Fruit fly (Drosophila melanogaster) whole organism, embryonic: ENCODE measurements around the gene eIF4A.
A peak's percentile ranks its signal among the peaks of the same experiment; 100 is the strongest.

ENCODE experiments used
- BEAF-32 ChIP-seq: fragments of 200-800 bp; sonication (Bioruptor generic); optimal IDR thresholded peaks from 3 replicates; lab custom pipeline; 2017; ENCODE audit warnings: missing biosample characterization, missing genetic modification characterization, mild to moderate bottlenecking, moderate library complexity, missing genetic modification reagents
- CG10979 ChIP-seq: fragments of 200-800 bp; sonication (Bioruptor generic); optimal IDR thresholded peaks from 2 replicates; lab custom pipeline; 2018; ENCODE audit warnings: missing biosample characterization, mild to moderate bottlenecking, missing genetic modification characterization, moderate library complexity
- CG12299 ChIP-seq: fragments of 200-800 bp; sonication (Bioruptor generic); optimal IDR thresholded peaks from 2 replicates; lab custom pipeline; 2018; ENCODE audit warnings: missing biosample characterization, mild to moderate bottlenecking, missing genetic modification characterization
- CG12659 ChIP-seq: fragments of 200-800 bp; sonication (Bioruptor generic); optimal IDR thresholded peaks from 3 replicates; lab custom pipeline; 2017; ENCODE audit warnings: mild to moderate bottlenecking, missing biosample characterization, missing genetic modification reagents, missing genetic modification characterization
- CG13287 ChIP-seq: fragments of 200-800 bp; sonication (Bioruptor generic); IDR thresholded peaks from 2 replicates; pipeline ENCODE4 v1.3.6; 2022; ENCODE audit warnings: missing biosample characterization, missing genetic modification characterization; ENCODE audit not compliant: partially characterized antibody
- CG16813 ChIP-seq: fragments of 200-800 bp; sonication (Bioruptor generic); IDR thresholded peaks from 3 replicates; pipeline ENCODE4 v1.3.6; 2022; ENCODE audit warnings: missing biosample characterization, missing genetic modification characterization; ENCODE audit not compliant: partially characterized antibody
- CG17186 ChIP-seq: fragments of 200-800 bp; sonication (Bioruptor generic); optimal IDR thresholded peaks from 3 replicates; lab custom pipeline; 2017; ENCODE audit warnings: missing biosample characterization, missing genetic modification reagents, missing genetic modification characterization
- CG17385 ChIP-seq: fragments of 200-800 bp; sonication (Bioruptor generic); optimal IDR thresholded peaks from 3 replicates; lab custom pipeline; 2018; ENCODE audit warnings: missing biosample characterization, mild to moderate bottlenecking, missing genetic modification characterization
- CG30020 ChIP-seq: fragments of 200-800 bp; optimal IDR thresholded peaks from 2 replicates; lab custom pipeline; 2019; ENCODE audit warnings: missing biosample characterization, mild to moderate bottlenecking, missing genetic modification characterization, moderate library complexity
- CG34376 ChIP-seq: fragments of 200-800 bp; sonication (Bioruptor generic); optimal IDR thresholded peaks from 2 replicates; lab custom pipeline; 2018; ENCODE audit warnings: missing biosample characterization, mild to moderate bottlenecking, missing genetic modification characterization
- CG43689 ChIP-seq: fragments of 200-800 bp; sonication (Bioruptor generic); IDR thresholded peaks from 2 replicates; pipeline ENCODE4 v1.3.6; 2022; ENCODE audit warnings: missing biosample characterization, missing genetic modification characterization
- CG4404 ChIP-seq: fragments of 200-800 bp; sonication (Bioruptor generic); IDR thresholded peaks from 2 replicates; pipeline ENCODE4 v1.3.6; 2022; ENCODE audit warnings: missing biosample characterization, missing genetic modification characterization
- CG5245 ChIP-seq: fragments of 200-800 bp; sonication (Bioruptor generic); optimal IDR thresholded peaks from 3 replicates; lab custom pipeline; 2016; ENCODE audit warnings: missing biosample characterization, missing genetic modification characterization
- CG6254 ChIP-seq: fragments of 200-800 bp; sonication (Bioruptor generic); optimal IDR thresholded peaks from 3 replicates; lab custom pipeline; 2017; ENCODE audit warnings: mild to moderate bottlenecking, missing biosample characterization, missing genetic modification reagents, missing genetic modification characterization
- Dbx ChIP-seq: fragments of 200-800 bp; sonication (Bioruptor generic); IDR thresholded peaks from 3 replicates; pipeline ENCODE4 v1.3.6; 2022; ENCODE audit warnings: missing biosample characterization, missing genetic modification characterization
- Doc3 ChIP-seq: fragments of 200-800 bp; sonication (Bioruptor generic); IDR thresholded peaks from 3 replicates; pipeline ENCODE4 v1.3.6; 2022; ENCODE audit warnings: missing biosample characterization, missing genetic modification characterization; ENCODE audit not compliant: partially characterized antibody
- E2f2 ChIP-seq: fragments of 200-800 bp; sonication (Bioruptor generic); IDR thresholded peaks from 2 replicates; pipeline ENCODE4 v1.3.6; 2022; ENCODE audit warnings: missing biosample characterization, missing genetic modification characterization
- Eip74EF ChIP-seq, 2 experiments: fragments of 200-800 bp in 1 of 2; fragments of >200 bp in 1 of 2; sonication (Bioruptor generic) in 1 of 2; optimal IDR thresholded peaks; 2 replicates each; lab custom pipeline; 2017 to 2019; ENCODE audit warnings: missing biosample characterization in 2 of 2, missing genetic modification characterization in 2 of 2, mild to moderate bottlenecking in 1 of 2, moderate library complexity in 1 of 2
- Hr39 ChIP-seq: fragments of >200 bp; optimal IDR thresholded peaks from 2 replicates; lab custom pipeline; 2017
- Kr ChIP-seq: fragments of 200-800 bp; sonication (Bioruptor generic); optimal IDR thresholded peaks from 2 replicates; lab custom pipeline; 2017; ENCODE audit warnings: missing biosample characterization, mild to moderate bottlenecking, missing genetic modification characterization
- Lim3 ChIP-seq: fragments of 200-800 bp; sonication (Bioruptor generic); IDR thresholded peaks from 2 replicates; pipeline ENCODE4 v1.3.6; 2022; ENCODE audit warnings: missing biosample characterization, missing genetic modification characterization
- Nf-YC ChIP-seq: fragments of 200-800 bp; optimal IDR thresholded peaks from 3 replicates; lab custom pipeline; 2019; ENCODE audit warnings: missing biosample characterization, mild to moderate bottlenecking, missing genetic modification characterization, moderate library complexity
- Opbp ChIP-seq: fragments of 200-800 bp; sonication (Bioruptor generic); IDR thresholded peaks from 3 replicates; pipeline ENCODE4 v1.3.6; 2022; ENCODE audit warnings: missing biosample characterization, missing genetic modification characterization; ENCODE audit not compliant: partially characterized antibody
- Ravus ChIP-seq: fragments of 200-800 bp; sonication (Bioruptor generic); IDR thresholded peaks from 2 replicates; pipeline ENCODE4 v1.3.6; 2022; ENCODE audit warnings: missing biosample characterization, missing genetic modification characterization
- Rfx ChIP-seq: fragments of 200-800 bp; sonication (Bioruptor generic); IDR thresholded peaks from 2 replicates; pipeline ENCODE4 v1.3.6; 2022; ENCODE audit warnings: missing biosample characterization, missing genetic modification characterization
- Scr ChIP-seq: fragments of 200-800 bp; sonication (Bioruptor generic); IDR thresholded peaks from 2 replicates; pipeline ENCODE4 v1.3.6; 2022; ENCODE audit warnings: missing biosample characterization, missing genetic modification characterization; ENCODE audit not compliant: partially characterized antibody
- Sox100B ChIP-seq: fragments of 200-800 bp; sonication (Bioruptor generic); optimal IDR thresholded peaks from 3 replicates; lab custom pipeline; 2018; ENCODE audit warnings: missing biosample characterization, mild to moderate bottlenecking, missing genetic modification characterization
- Ssrp ChIP-seq: fragments of 200-800 bp; sonication (Bioruptor generic); optimal IDR thresholded peaks from 2 replicates; lab custom pipeline; 2018; ENCODE audit warnings: missing biosample characterization, mild to moderate bottlenecking, missing genetic modification characterization, moderate library complexity
- Stat92E ChIP-seq, 3 experiments: fragments of >200 bp in 2 of 3; fragments of 200-800 bp in 1 of 3; sonication (Bioruptor generic) in 1 of 3; optimal IDR thresholded peaks; 2 replicates each; lab custom pipeline; 2017 to 2019; ENCODE audit warnings: missing biosample characterization in 3 of 3, missing genetic modification characterization in 3 of 3, mild to moderate bottlenecking in 1 of 3, moderate library complexity in 1 of 3
- TFAM ChIP-seq: fragments of 200-800 bp; sonication (Bioruptor generic); optimal IDR thresholded peaks from 2 replicates; lab custom pipeline; 2017; ENCODE audit warnings: missing biosample characterization, missing genetic modification characterization, inconsistent platforms
- amos ChIP-seq: fragments of 200-800 bp; sonication (Bioruptor generic); IDR thresholded peaks from 2 replicates; pipeline ENCODE4 v1.3.6; 2022; ENCODE audit warnings: missing biosample characterization, missing genetic modification characterization; ENCODE audit not compliant: partially characterized antibody
- bbx ChIP-seq: fragments of 200-800 bp; sonication (Bioruptor generic); IDR thresholded peaks from 2 replicates; pipeline ENCODE4 v1.3.6; 2022; ENCODE audit warnings: missing biosample characterization, missing genetic modification characterization; ENCODE audit not compliant: partially characterized antibody
- bigmax ChIP-seq: fragments of 200-800 bp; sonication (Bioruptor generic); optimal IDR thresholded peaks from 2 replicates; lab custom pipeline; 2018; ENCODE audit warnings: missing biosample characterization, mild to moderate bottlenecking, missing genetic modification characterization
- ems ChIP-seq: fragments of 200-800 bp; sonication (Bioruptor generic); optimal IDR thresholded peaks from 3 replicates; lab custom pipeline; 2016; ENCODE audit warnings: missing biosample characterization, missing genetic modification characterization
- gro ChIP-seq: fragments of 200-800 bp; sonication (Bioruptor generic); optimal IDR thresholded peaks from 2 replicates; lab custom pipeline; 2016; ENCODE audit warnings: missing biosample characterization, missing genetic modification characterization
- gsb ChIP-seq: fragments of 200-800 bp; sonication (Bioruptor generic); IDR thresholded peaks from 2 replicates; pipeline ENCODE4 v1.3.6; 2022; ENCODE audit warnings: missing biosample characterization, missing genetic modification characterization
- gt ChIP-seq: fragments of 200-800 bp; sonication (Bioruptor generic); IDR thresholded peaks from 2 replicates; pipeline ENCODE4 v1.3.6; 2022; ENCODE audit warnings: missing biosample characterization, missing genetic modification characterization
- kah ChIP-seq: fragments of 200-800 bp; sonication (Bioruptor generic); optimal IDR thresholded peaks from 2 replicates; lab custom pipeline; 2018; ENCODE audit warnings: missing biosample characterization, mild to moderate bottlenecking, missing genetic modification characterization
- lilli ChIP-seq: fragments of 200-800 bp; sonication (Bioruptor generic); optimal IDR thresholded peaks from 3 replicates; lab custom pipeline; 2016; ENCODE audit warnings: missing biosample characterization, missing genetic modification characterization
- lov ChIP-seq, 2 experiments: fragments of 200-800 bp in 1 of 2; fragments of >200 bp in 1 of 2; sonication (Bioruptor generic) in 1 of 2; IDR thresholded peaks in 1 of 2; optimal IDR thresholded peaks in 1 of 2; 2 replicates in 1 of 2; 3 replicates in 1 of 2; pipeline versions ENCODE4 v1.3.6 to Lab custom; 2017 to 2022; ENCODE audit warnings: missing biosample characterization in 1 of 2, missing genetic modification characterization in 1 of 2
- pb ChIP-seq: fragments of 200-800 bp; sonication (Bioruptor generic); optimal IDR thresholded peaks from 3 replicates; lab custom pipeline; 2016; ENCODE audit warnings: missing biosample characterization, missing genetic modification characterization
- peb ChIP-seq: fragments of 200-800 bp; sonication (Bioruptor generic); IDR thresholded peaks from 2 replicates; pipeline ENCODE4 v1.3.6; 2022; ENCODE audit warnings: missing biosample characterization, missing genetic modification characterization
- ranshi ChIP-seq: fragments of 200-800 bp; sonication (Bioruptor generic); IDR thresholded peaks from 2 replicates; pipeline ENCODE4 v1.3.6; 2022; ENCODE audit warnings: missing biosample characterization, missing genetic modification characterization
- slbo ChIP-seq: fragments of 200-800 bp; sonication (Bioruptor generic); IDR thresholded peaks from 2 replicates; pipeline ENCODE4 v1.3.6; 2022; ENCODE audit warnings: missing biosample characterization, missing genetic modification characterization
- slou ChIP-seq: fragments of 200-800 bp; sonication (Bioruptor generic); optimal IDR thresholded peaks from 3 replicates; lab custom pipeline; 2016; ENCODE audit warnings: missing biosample characterization, missing genetic modification characterization
- twi ChIP-seq: fragments of 200-800 bp; optimal IDR thresholded peaks from 2 replicates; lab custom pipeline; 2019; ENCODE audit warnings: missing biosample characterization, mild to moderate bottlenecking, missing genetic modification characterization, moderate library complexity

The eIF4A gene

dm6 chr2L:5943229-5944078 is 38.1 kb upstream of the eIF4A start, which contains the start of the genes Sfp26Ad and Gpdh1 (continued):
- TF ChIP-seq BEAF-32 (peak; percentile 66), gt (0 out of 2 replicates have a peak, but pooled peaks have one; percentile 28), slbo (GFP tag; lab: Robert Waterston, UW) (peak; percentile 90), Hr39 (lab: Kevin White, UChicago) (no peak), Nf-YC (tag; lab: Kevin White, UChicago) (peak; percentile 71), CG10979 (tag; lab: Kevin White, UChicago) (peak; percentile 56), CG17186 (peak; percentile 77), E2f2 (GFP tag; lab: Robert Waterston, UW) (peak; percentile 100), gsb (GFP tag; lab: Robert Waterston, UW) (peak; percentile 50), ems (GFP tag; lab: Kevin White, UChicago) (peak; percentile 87), CG5245 (GFP tag; lab: Kevin White, UChicago) (peak; percentile 75), TFAM (GFP tag; lab: Kevin White, UChicago) (peak; percentile 22), Eip74EF (GFP tag; optimal IDR thresholded peaks at IDR 0.05; lab: Kevin White, UChicago) (peak in 1 of 2 experiments; percentile 38), lov (optimal IDR thresholded peaks at IDR 0.05; lab: Kevin White, UChicago) (no peak), lov (GFP tag; IDR thresholded peaks at IDR 0.05; lab: Robert Waterston, UW) (peak; percentile 43; the same call in 1 of the 3 replicates), CG12659 (GFP tag; lab: Kevin White, UChicago) (peak; percentile 84), CG6254 (GFP tag; lab: Kevin White, UChicago) (peak; percentile 2), Lim3 (no peak), CG16813 (GFP tag; lab: Robert Waterston, UW) (0 out of 3 replicates have a peak, but pooled peaks have one; percentile 36), twi (tag; lab: Kevin White, UChicago) (peak; percentile 26), bigmax (GFP tag; lab: Kevin White, UChicago) (peak; percentile 23), ranshi (peak; percentile 40; the same call in 1 of the 2 replicates), CG12299 (tag; lab: Kevin White, UChicago) (peak; percentile 64), Scr (peak; percentile 63), Ravus (GFP tag; lab: Robert Waterston, UW) (no peak), slou (GFP tag; lab: Kevin White, UChicago) (peak; percentile 74), kah (GFP tag; lab: Kevin White, UChicago) (peak; percentile 1), gro (GFP tag; lab: Kevin White, UChicago) (peak; percentile 70), amos (peak; percentile 36), CG43689 (GFP tag; lab: Robert Waterston, UW) (no peak), Rfx (GFP tag; lab: Robert Waterston, UW) (peak; percentile 84), Sox100B (peak; percentile 34), Doc3 (no peak; the same call in 2 of the 3 replicates), peb (GFP tag; lab: Robert Waterston, UW) (0 out of 2 replicates have a peak, but pooled peaks have one; percentile 11), Ssrp (tag; lab: Kevin White, UChicago) (peak; percentile 14), pb (GFP tag; lab: Kevin White, UChicago) (peak; percentile 55), bbx (no peak; the same call in 1 of the 2 replicates), CG13287 (GFP tag; lab: Robert Waterston, UW) (peak; percentile 67), lilli (GFP tag; lab: Kevin White, UChicago) (peak; percentile 87), CG4404 (GFP tag; lab: Robert Waterston, UW) (peak; percentile 32; the same call in 1 of the 2 replicates), Stat92E (GFP tag; optimal IDR thresholded peaks at IDR 0.05; lab: Kevin White, UChicago) (no peak), Dbx (GFP tag; lab: Robert Waterston, UW) (peak; percentile 80), CG30020 (tag; lab: Kevin White, UChicago) (peak; percentile 47), Kr (GFP tag; lab: Kevin White, UChicago) (no peak), CG34376 (GFP tag; lab: Kevin White, UChicago) (peak; percentile 79), Opbp (GFP tag; lab: Robert Waterston, UW) (peak; percentile 54; the same call in 2 of the 3 replicates), CG17385 (GFP tag; lab: Kevin White, UChicago) (peak; percentile 87)
